Worm (Caenorhabditis elegans): Measurements from ENCODE around the gene F54E4.2.

DNA sequence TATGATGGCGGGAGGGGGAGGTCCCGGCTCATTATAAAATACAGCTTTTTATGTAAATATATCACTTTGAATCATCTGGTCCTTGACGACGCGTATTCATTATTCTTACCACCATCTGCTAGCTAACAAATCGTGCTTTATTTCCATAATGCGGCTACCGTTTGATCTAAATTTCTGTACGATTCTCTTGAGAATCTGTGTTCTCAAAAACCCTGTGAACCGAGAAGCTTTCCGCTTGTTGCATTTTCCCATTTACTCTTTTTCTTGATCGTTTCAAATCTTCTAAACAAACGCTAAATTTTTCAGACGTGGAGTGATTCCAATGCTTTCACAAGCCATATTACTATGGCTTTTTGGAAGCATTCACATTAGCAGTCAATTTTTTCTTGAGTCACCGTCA, 26.0 kb upstream of the F54E4.2 start, which contains the start of gene syg-2:
- TF ChIP-seq ztf-23 (GFP tag; IDR thresholded peaks at IDR 0.05) (no peak), flt-1 (GFP tag; IDR thresholded peaks at IDR 0.05) (no peak), T22C8.4 (GFP tag; IDR thresholded peaks at IDR 0.05) (no peak), ref-1 (GFP tag; conservative IDR thresholded peaks at IDR 0.05) (no peak), cog-1 (tag; optimal IDR thresholded peaks at IDR 0.05) (no peak), tab-1 (GFP tag; IDR thresholded peaks at IDR 0.05) (no peak), ztf-29 (GFP tag; IDR thresholded peaks at IDR 0.05) (no peak), klf-2 (GFP tag; conservative IDR thresholded peaks at IDR 0.05) (no peak)
